Fruit fly (Drosophila melanogaster) Kc167 (cell line): Measurements from ENCODE around the gene ph-p.

Source experiments
- Sin3A ChIP-seq: fragments of >200 bp; optimal IDR thresholded peaks from 2 replicates; lab custom pipeline; 2018; ENCODE audit warnings: missing external identifiers
- psq ChIP-seq: fragments of >200 bp; optimal IDR thresholded peaks from 2 replicates; lab custom pipeline; 2017; ENCODE audit warnings: missing external identifiers

DNA sequence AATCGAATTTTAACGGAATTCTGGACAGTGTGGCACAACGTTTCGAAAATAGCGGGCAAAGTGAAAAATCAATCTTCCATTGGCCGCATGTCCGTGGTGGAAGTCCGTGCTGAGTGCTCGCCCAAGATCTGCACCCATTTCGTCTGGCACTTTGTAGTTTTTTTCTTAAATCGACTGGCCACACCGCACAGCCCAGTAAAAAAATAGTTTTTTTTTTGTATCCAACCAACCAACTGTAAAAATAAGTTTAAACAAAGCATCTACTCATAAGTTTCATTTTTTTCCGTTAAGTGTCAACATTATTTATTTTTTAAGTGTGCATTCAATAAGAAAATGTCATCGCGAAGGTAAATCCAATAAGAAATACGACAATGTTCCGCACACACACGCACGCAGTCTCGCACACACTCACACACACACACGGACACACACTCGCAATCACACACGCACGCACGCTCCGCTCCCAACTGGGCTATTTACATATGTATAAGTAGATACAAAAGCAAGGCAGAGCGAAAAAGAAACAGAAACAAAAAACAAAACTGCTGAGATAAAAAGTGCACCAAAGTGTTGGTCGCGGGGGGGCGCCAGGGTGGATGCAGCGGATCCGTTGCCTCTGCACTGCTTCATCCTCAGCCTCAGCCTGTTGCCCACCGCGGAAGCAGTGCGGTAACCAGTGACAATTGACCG, 44.0 kb downstream of the ph-p start, which contains the start of gene csw:
- TF ChIP-seq Sin3A (no peak), psq (lab: Kevin White, UChicago) (no peak)
